Fruit fly (Drosophila melanogaster) Kc167 (cell line): Measurements from ENCODE around the gene zfh1.

Experiments used
- Myc ChIP-seq: fragments of >200 bp; optimal IDR thresholded peaks from 2 replicates; lab custom pipeline; 2017; ENCODE audit warnings: missing external identifiers
- h ChIP-seq: fragments of >200 bp; optimal IDR thresholded peaks from 3 replicates; lab custom pipeline; 2018; ENCODE audit warnings: missing external identifiers
- insv ChIP-seq: fragments of >200 bp; optimal IDR thresholded peaks from 3 replicates; lab custom pipeline; 2018; ENCODE audit warnings: missing external identifiers
- psq ChIP-seq: fragments of >200 bp; optimal IDR thresholded peaks from 2 replicates; lab custom pipeline; 2017; ENCODE audit warnings: missing external identifiers

- TF ChIP-seq Myc (lab: Kevin White, UChicago) (no peak), insv (lab: Kevin White, UChicago) (no peak), psq (no peak), h (lab: Kevin White, UChicago) (no peak)
Observed at dm6 chr3R:30734576-30734975, 31.1 kb upstream of the zfh1 start.
